Worm (Caenorhabditis elegans) whole organism, mixed stage, embryonic: Measurements from ENCODE around the gene T25B9.11.

ENCODE experiments used
- M03D4.4 ChIP-seq: sonication (generic microtip); optimal IDR thresholded peaks from 2 replicates; lab custom pipeline; 2017; ENCODE audit warnings: mild to moderate bottlenecking, missing genetic modification characterization, missing compliant biosample characterization
- bed-3 ChIP-seq: fragments of 200-800 bp; sonication (Bioruptor generic); optimal IDR thresholded peaks from 3 replicates; lab custom pipeline; 2018; ENCODE audit warnings: mild to moderate bottlenecking, missing genetic modification characterization, moderate library complexity, missing compliant biosample characterization
- ceh-39 ChIP-seq: fragments of 150-350 bp; optimal IDR thresholded peaks from 2 replicates; lab custom pipeline; 2014; ENCODE audit warnings: missing biosample characterization, missing genetic modification characterization
- ceh-43 ChIP-seq: fragments of 200-800 bp; sonication (Bioruptor generic); optimal IDR thresholded peaks from 2 replicates; lab custom pipeline; 2018; ENCODE audit warnings: mild to moderate bottlenecking, missing genetic modification characterization, moderate library complexity, missing compliant biosample characterization
- ceh-83 ChIP-seq: fragments of 200-800 bp; sonication (Bioruptor generic); optimal IDR thresholded peaks from 2 replicates; lab custom pipeline; 2018; ENCODE audit warnings: mild to moderate bottlenecking, missing genetic modification characterization, missing compliant biosample characterization
- ces-1 ChIP-seq: fragments of 150-350 bp; optimal IDR thresholded peaks from 2 replicates; lab custom pipeline; 2014; ENCODE audit warnings: missing biosample characterization, missing genetic modification reagents, missing genetic modification characterization
- cnd-1 ChIP-seq: fragments of 200-800 bp; sonication (Bioruptor generic); optimal IDR thresholded peaks from 2 replicates; lab custom pipeline; 2018; ENCODE audit warnings: mild to moderate bottlenecking, missing genetic modification characterization, missing compliant biosample characterization
- drap-1 ChIP-seq: fragments of 200-800 bp; sonication (Bioruptor generic); optimal IDR thresholded peaks from 3 replicates; lab custom pipeline; 2018; ENCODE audit warnings: mild to moderate bottlenecking, missing genetic modification characterization, missing compliant biosample characterization
- elt-1 ChIP-seq: sonication (generic microtip); optimal IDR thresholded peaks from 2 replicates; lab custom pipeline; 2017; ENCODE audit warnings: missing genetic modification characterization, mild to moderate bottlenecking, missing compliant biosample characterization, antibody characterized with exemption, moderate library complexity, borderline replicate concordance; ENCODE audit not compliant: insufficient read depth
- elt-3 ChIP-seq: fragments of 150-350 bp; optimal IDR thresholded peaks from 2 replicates; lab custom pipeline; 2014; ENCODE audit warnings: missing biosample characterization, missing genetic modification characterization
- flh-1 ChIP-seq: fragments of 200-800 bp; sonication (Bioruptor generic); optimal IDR thresholded peaks from 2 replicates; lab custom pipeline; 2018; ENCODE audit warnings: mild to moderate bottlenecking, missing genetic modification characterization, moderate library complexity, missing compliant biosample characterization
- ham-2 ChIP-seq: fragments of 200-800 bp; sonication (Bioruptor generic); optimal IDR thresholded peaks from 2 replicates; lab custom pipeline; 2018; ENCODE audit warnings: mild to moderate bottlenecking, missing genetic modification characterization, missing compliant biosample characterization
- hlh-1 ChIP-seq: fragments of 150-350 bp; optimal IDR thresholded peaks from 2 replicates; lab custom pipeline; 2014; ENCODE audit warnings: missing biosample characterization, missing genetic modification reagents, missing genetic modification characterization
- lin-13 ChIP-seq: fragments of 150-350 bp; optimal IDR thresholded peaks from 2 replicates; lab custom pipeline; 2014; ENCODE audit warnings: missing biosample characterization, missing genetic modification characterization
- lsy-2 ChIP-seq: fragments of 150-350 bp; optimal IDR thresholded peaks from 2 replicates; lab custom pipeline; 2014; ENCODE audit warnings: missing biosample characterization, missing genetic modification characterization
- mab-5 ChIP-seq: fragments of 150-350 bp; optimal IDR thresholded peaks from 2 replicates; lab custom pipeline; 2014; ENCODE audit warnings: missing biosample characterization, missing genetic modification characterization
- mep-1 ChIP-seq: fragments of 150-350 bp; optimal IDR thresholded peaks from 2 replicates; lab custom pipeline; 2017; ENCODE audit warnings: missing biosample characterization, missing genetic modification reagents, missing genetic modification characterization, inconsistent platforms
- mls-2 ChIP-seq: sonication (generic microtip); optimal IDR thresholded peaks from 2 replicates; lab custom pipeline; 2016; ENCODE audit warnings: mild to moderate bottlenecking, missing genetic modification characterization, moderate library complexity, missing compliant biosample characterization
- nhr-2 ChIP-seq: fragments of 150-350 bp; optimal IDR thresholded peaks from 2 replicates; lab custom pipeline; 2014; ENCODE audit warnings: missing biosample characterization, missing genetic modification characterization
- nhr-237 ChIP-seq: fragments of 150-350 bp; optimal IDR thresholded peaks from 2 replicates; lab custom pipeline; 2014; ENCODE audit warnings: missing biosample characterization, missing genetic modification characterization
- nhr-28 ChIP-seq: fragments of 150-350 bp; optimal IDR thresholded peaks from 2 replicates; lab custom pipeline; 2014; ENCODE audit warnings: missing biosample characterization, missing genetic modification characterization
- nhr-76 ChIP-seq: sonication (generic microtip); optimal IDR thresholded peaks from 2 replicates; lab custom pipeline; 2017; ENCODE audit warnings: missing biosample characterization, missing genetic modification characterization
- pha-4 ChIP-seq: fragments of 150-350 bp; optimal IDR thresholded peaks from 2 replicates; lab custom pipeline; 2018; ENCODE audit warnings: missing biosample characterization, missing genetic modification reagents, missing genetic modification characterization
- sem-2 ChIP-seq: fragments of 200-800 bp; sonication (Bioruptor generic); optimal IDR thresholded peaks from 2 replicates; lab custom pipeline; 2018; ENCODE audit warnings: mild to moderate bottlenecking, missing genetic modification characterization, missing compliant biosample characterization
- snpc-4 ChIP-seq: fragments of 150-350 bp; optimal IDR thresholded peaks from 2 replicates; lab custom pipeline; 2014; ENCODE audit warnings: missing biosample characterization, missing genetic modification characterization
- sptf-1 ChIP-seq: sonication (generic microtip); optimal IDR thresholded peaks from 2 replicates; lab custom pipeline; 2017; ENCODE audit warnings: mild to moderate bottlenecking, missing genetic modification characterization, moderate library complexity, missing compliant biosample characterization
- tbx-8 ChIP-seq: fragments of 200-800 bp; sonication (Bioruptor generic); optimal IDR thresholded peaks from 2 replicates; lab custom pipeline; 2018; ENCODE audit warnings: mild to moderate bottlenecking, missing genetic modification characterization, moderate library complexity, missing compliant biosample characterization
- unc-120 ChIP-seq: sonication (generic microtip); optimal IDR thresholded peaks from 2 replicates; lab custom pipeline; 2017; ENCODE audit warnings: missing genetic modification characterization, missing compliant biosample characterization; ENCODE audit not compliant: poor library complexity, severe bottlenecking
- unc-39 ChIP-seq: fragments of 150-350 bp; optimal IDR thresholded peaks from 2 replicates; lab custom pipeline; 2014; ENCODE audit warnings: missing biosample characterization, missing genetic modification characterization
- unc-62 ChIP-seq: fragments of 150-350 bp; optimal IDR thresholded peaks from 2 replicates; lab custom pipeline; 2014; ENCODE audit warnings: missing biosample characterization, missing genetic modification reagents, missing genetic modification characterization
- zip-8 ChIP-seq: fragments of 150-350 bp; optimal IDR thresholded peaks from 2 replicates; lab custom pipeline; 2014; ENCODE audit warnings: missing biosample characterization, missing genetic modification characterization
- ztf-11 ChIP-seq: fragments of 150-350 bp; optimal IDR thresholded peaks from 2 replicates; lab custom pipeline; 2014; ENCODE audit warnings: missing biosample characterization, missing genetic modification characterization

T25B9.11 gene

DNA sequence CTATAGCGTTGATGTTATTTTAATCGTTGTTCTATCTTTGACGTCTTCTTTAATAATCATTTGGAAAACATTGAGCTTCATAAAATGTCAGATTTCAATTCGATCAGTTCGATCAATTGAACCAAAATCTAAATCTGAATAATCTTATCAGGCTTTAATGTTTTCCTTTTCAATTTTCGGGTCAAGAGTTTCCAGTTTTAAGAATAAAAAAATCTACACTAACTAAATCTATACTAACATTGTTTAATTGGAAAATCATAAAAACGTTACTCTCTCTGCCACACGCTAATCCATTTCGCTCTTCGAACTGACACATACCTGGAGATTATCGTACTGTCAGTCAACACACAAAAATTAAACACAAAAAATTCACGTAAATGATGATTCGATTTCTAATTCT is at the start of gene T25B9.11:
Gene T25B9.11 (plus strand): TSS at position 301 of the 400 bp plus-strand sequence.
- TF ChIP-seq M03D4.4 (tag; lab: Kevin White, UChicago) (no peak), nhr-237 (no peak)

DNA sequence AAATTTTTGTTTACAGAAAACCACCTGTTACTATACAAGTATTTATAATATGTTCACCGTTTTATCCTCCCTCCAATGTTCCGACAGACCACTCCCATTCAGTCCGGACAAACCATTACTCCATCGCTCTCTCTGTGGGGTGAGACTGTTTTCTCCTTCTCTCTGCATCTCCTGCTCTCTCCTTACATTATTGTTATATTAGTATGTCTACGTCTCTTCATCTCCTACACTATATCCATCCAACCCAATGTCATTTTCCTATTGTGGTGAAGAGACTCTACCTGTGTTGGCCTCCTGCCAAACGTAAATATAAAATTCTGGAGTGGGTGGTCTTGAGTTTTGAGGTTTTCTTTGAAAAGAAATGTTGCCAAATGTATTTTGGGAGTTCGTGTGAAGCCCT is 49.7 kb upstream of the T25B9.11 start:
- peak; percentile 7 for TF ChIP-seq pha-4 (tag; lab: Kevin White, UChicago)
- no peak for TF ChIP-seq ztf-11 (tag; lab: Kevin White, UChicago)
- peak; percentile 29 for TF ChIP-seq nhr-2 (tag; lab: Kevin White, UChicago)

ce11 chrIV:10716348-10716747 is 48.0 kb upstream of the T25B9.11 start, which contains the start of gene ncx-3:
Gene ncx-3, plus strand, starts transcription at chrIV:10716648.
- TF ChIP-seq ham-2 (GFP tag; lab: Kevin White, UChicago) (no peak), sem-2 (GFP tag; lab: Kevin White, UChicago) (no peak), ceh-83 (GFP tag; lab: Kevin White, UChicago) (no peak), lin-13 (tag; lab: Kevin White, UChicago) (no peak), hlh-1 (tag; lab: Kevin White, UChicago) (no peak), ceh-43 (no peak), zip-8 (tag; lab: Kevin White, UChicago) (no peak), cnd-1 (no peak)

- TF ChIP-seq ham-2 (GFP tag; lab: Kevin White, UChicago) = no peak
- TF ChIP-seq sem-2 (GFP tag; lab: Kevin White, UChicago) = no peak
- TF ChIP-seq elt-1 (tag; lab: Kevin White, UChicago) = peak; percentile 83
Observed at ce11 chrIV:10718075-10718474, 46.2 kb upstream of the T25B9.11 start.

- no peak for TF ChIP-seq mab-5 (tag; lab: Kevin White, UChicago)
- no peak for TF ChIP-seq flh-1 (GFP tag; lab: Kevin White, UChicago)
- TF ChIP-seq hlh-1 (tag; lab: Kevin White, UChicago) = no peak
- TF ChIP-seq zip-8 (tag; lab: Kevin White, UChicago) = no peak
- no peak for TF ChIP-seq elt-1 (tag; lab: Kevin White, UChicago)
- no peak for TF ChIP-seq cnd-1
- TF ChIP-seq ceh-43 = no peak
- no peak for TF ChIP-seq unc-62 (GFP tag; lab: Kevin White, UChicago)
Observed at ce11 chrIV:10718865-10719264, 45.4 kb upstream of the T25B9.11 start.

DNA sequence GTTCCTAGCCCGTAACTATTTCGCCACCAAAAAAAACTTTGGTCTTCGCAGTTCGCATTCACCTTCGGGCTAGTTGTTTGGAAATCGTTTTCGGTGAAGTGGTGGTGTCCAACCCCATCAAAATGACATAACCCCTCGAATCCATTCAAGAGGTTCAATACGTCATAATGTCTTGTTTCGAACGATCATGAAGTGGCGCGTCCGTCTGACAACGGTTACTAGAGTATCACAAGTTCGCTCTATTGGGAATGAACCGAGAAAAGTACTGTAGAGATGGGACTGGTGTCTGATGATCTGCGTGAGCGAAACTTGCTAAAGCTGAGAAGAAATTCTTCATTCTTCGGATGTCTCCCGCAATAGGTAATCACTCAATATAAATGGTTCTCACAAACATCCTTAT is 36.6 kb upstream of the T25B9.11 start, which contains the start of gene ZC168.2:
Gene ZC168.2 (plus strand): TSS at position 301 of the 400 bp plus-strand sequence.
- TF ChIP-seq unc-120 (tag; lab: Kevin White, UChicago) = no peak
- TF ChIP-seq cnd-1 = no peak
- peak; percentile 7 for TF ChIP-seq nhr-2 (tag; lab: Kevin White, UChicago)
- TF ChIP-seq, all 35 proteins: peak for 1

DNA sequence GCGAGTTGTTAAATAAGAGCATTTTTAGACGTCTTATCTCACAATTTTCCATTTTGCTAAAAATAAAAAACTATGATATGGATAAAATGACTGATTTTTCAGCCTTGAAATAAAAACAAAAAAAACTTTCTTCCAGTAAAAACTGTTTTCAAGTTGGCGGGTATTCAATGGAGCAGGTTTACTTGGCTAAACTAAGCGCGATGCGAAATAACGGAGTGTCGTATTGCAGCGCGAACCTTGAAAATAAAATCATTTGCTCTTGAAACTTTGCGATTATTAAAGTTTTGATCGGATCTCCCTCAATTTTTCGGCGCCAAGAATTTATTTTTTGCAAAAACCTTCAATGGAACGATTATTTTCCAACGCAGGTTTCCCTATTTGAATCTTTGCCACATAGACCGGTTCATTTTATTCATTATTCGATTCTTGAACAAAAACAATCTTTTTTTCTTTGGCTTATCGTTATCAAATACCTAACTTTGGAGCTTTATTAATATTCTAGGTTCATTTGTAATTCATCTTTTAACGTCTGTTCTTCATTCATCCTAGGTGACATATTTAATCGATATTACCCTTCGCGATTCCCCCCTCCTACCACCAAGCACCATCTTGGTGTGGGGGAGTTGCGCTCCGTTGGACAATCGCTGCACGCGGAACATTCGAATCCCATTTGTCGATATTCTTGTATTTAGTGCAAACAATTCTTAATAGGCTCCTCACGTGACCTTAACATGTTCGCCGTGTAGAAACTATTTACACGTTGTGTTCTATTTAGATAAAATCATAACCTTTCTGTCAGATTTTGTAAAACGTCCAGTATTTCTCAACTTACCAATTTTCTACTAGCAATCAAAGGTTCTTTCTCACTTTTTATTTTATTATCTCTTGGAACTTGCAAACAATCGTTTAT is 29.5 kb upstream of the T25B9.11 start, which contains the start of the genes orc-5 and cyb-1:
Gene orc-5 (minus strand): TSS at position 62 of the 910 bp plus-strand sequence.
Gene cyb-1 (plus strand): TSS at position 690 of the 910 bp plus-strand sequence.
- TF ChIP-seq mls-2 (tag; lab: Kevin White, UChicago) = no peak
- no peak for TF ChIP-seq ceh-43
- TF ChIP-seq nhr-2 (tag; lab: Kevin White, UChicago) = no peak
- TF ChIP-seq ztf-11 (tag; lab: Kevin White, UChicago) = no peak
- TF ChIP-seq elt-3 (tag; lab: Kevin White, UChicago) = no peak
- no peak for TF ChIP-seq sem-2 (GFP tag; lab: Kevin White, UChicago)
- peak; percentile 40 for TF ChIP-seq lin-13 (tag; lab: Kevin White, UChicago)
- TF ChIP-seq zip-8 (tag; lab: Kevin White, UChicago) = no peak
- TF ChIP-seq pha-4 (tag; lab: Kevin White, UChicago) = peak; percentile 54
- TF ChIP-seq hlh-1 (tag; lab: Kevin White, UChicago) = peak; percentile 39
- no peak for TF ChIP-seq snpc-4 (tag; lab: Kevin White, UChicago)
- no peak for TF ChIP-seq nhr-28
- no peak for TF ChIP-seq unc-62 (GFP tag; lab: Kevin White, UChicago)
- TF ChIP-seq cnd-1 = no peak
- TF ChIP-seq nhr-76 = no peak
- TF ChIP-seq tbx-8 (GFP tag; lab: Kevin White, UChicago) = no peak
- peak; percentile 55 for TF ChIP-seq ces-1 (GFP tag; lab: Kevin White, UChicago)
- no peak for TF ChIP-seq flh-1 (GFP tag; lab: Kevin White, UChicago)
- TF ChIP-seq mab-5 (tag; lab: Kevin White, UChicago) = peak; percentile 24
- peak; percentile 7 for TF ChIP-seq ceh-83 (GFP tag; lab: Kevin White, UChicago)
- no peak for TF ChIP-seq unc-39 (tag; lab: Kevin White, UChicago)
- peak; percentile 47 for TF ChIP-seq lsy-2 (tag; lab: Kevin White, UChicago)
- TF ChIP-seq unc-120 (tag; lab: Kevin White, UChicago) = no peak
- no peak for TF ChIP-seq elt-1 (tag; lab: Kevin White, UChicago)
- TF ChIP-seq ham-2 (GFP tag; lab: Kevin White, UChicago) = no peak
- TF ChIP-seq drap-1 (GFP tag; lab: Kevin White, UChicago) = no peak
- TF ChIP-seq nhr-237 = peak; percentile 57
- peak; percentile 42 for TF ChIP-seq sptf-1 (tag; lab: Kevin White, UChicago)
- peak; percentile 71 for TF ChIP-seq mep-1
- no peak for TF ChIP-seq bed-3 (GFP tag; lab: Kevin White, UChicago)
- no peak for TF ChIP-seq ceh-39 (tag; lab: Kevin White, UChicago)
